Fruit fly (Drosophila melanogaster): ENCODE data around the gene CG13625.

Gene CG13625

dm6 chr3R:24572540-24573043, 12.4 kb downstream of the CG13625 start (continued):
- TF ChIP-seq p53 (GFP tag; optimal IDR thresholded peaks at IDR 0.05) (peak; percentile 67), Dbx (GFP tag; IDR thresholded peaks at IDR 0.05) (peak; percentile 99), z (GFP tag; IDR thresholded peaks at IDR 0.05) (peak; percentile 85), CG42726 (GFP tag; IDR thresholded peaks at IDR 0.05; ENCODE audit: partially characterized antibody) (no peak), CG16779 (GFP tag; IDR thresholded peaks at IDR 0.05) (peak; percentile 98), Trl (optimal IDR thresholded peaks at IDR 0.05) (peak; percentile 81 to 97), Trl (GFP tag; optimal IDR thresholded peaks at IDR 0.05) (peak; percentile 96), ranshi (GFP tag; IDR thresholded peaks at IDR 0.05) (peak; percentile 98), Lhr (GFP tag; optimal IDR thresholded peaks at IDR 0.05) (peak; percentile 86), toy (GFP tag; IDR thresholded peaks at IDR 0.05) (peak; percentile 96), mirr (GFP tag; optimal IDR thresholded peaks at IDR 0.05) (peak; percentile 94), CG6654 (GFP tag; optimal IDR thresholded peaks at IDR 0.05) (peak; percentile 86), CG31224 (GFP tag; IDR thresholded peaks at IDR 0.05) (peak; percentile 95), ttk (GFP tag; IDR thresholded peaks at IDR 0.05) (peak; percentile 98), zfh2 (GFP tag; optimal IDR thresholded peaks at IDR 0.05) (peak; percentile 94), schlank (tag; optimal IDR thresholded peaks at IDR 0.05) (peak; percentile 94), D (optimal IDR thresholded peaks at IDR 0.05) (no peak), D (GFP tag; optimal IDR thresholded peaks at IDR 0.05) (peak; percentile 96), CG15601 (tag; optimal IDR thresholded peaks at IDR 0.05) (peak; percentile 96), Nf-YB (GFP tag; optimal IDR thresholded peaks at IDR 0.05) (peak; percentile 86), fd64A (GFP tag; optimal IDR thresholded peaks at IDR 0.05) (peak; percentile 94), CG14441 (GFP tag; IDR thresholded peaks at IDR 0.05) (peak; percentile 98), sisA (GFP tag; IDR thresholded peaks at IDR 0.05) (peak; percentile 97), trem (tag; optimal IDR thresholded peaks at IDR 0.05) (peak; percentile 91), CG4854 (GFP tag; optimal IDR thresholded peaks at IDR 0.05) (peak; percentile 96), CG7786 (GFP tag; optimal IDR thresholded peaks at IDR 0.05) (peak; percentile 96), CG2129 (GFP tag; IDR thresholded peaks at IDR 0.05; ENCODE audit: partially characterized antibody) (no peak), CG6683 (GFP tag; optimal IDR thresholded peaks at IDR 0.05) (peak; percentile 97), HmgZ (tag; optimal IDR thresholded peaks at IDR 0.05) (peak; percentile 99), nerfin-2 (GFP tag; IDR thresholded peaks at IDR 0.05; ENCODE audit: partially characterized antibody) (no peak), B-H1 (GFP tag; IDR thresholded peaks at IDR 0.05) (peak; percentile 98), zf30C (GFP tag; optimal IDR thresholded peaks at IDR 0.05) (peak; percentile 98), CG31441 (GFP tag; IDR thresholded peaks at IDR 0.05) (peak; percentile 98), CG14965 (GFP tag; optimal IDR thresholded peaks at IDR 0.05; ENCODE audit: borderline replicate concordance) (peak; percentile 16), GATAe (GFP tag; conservative IDR thresholded peaks at IDR 0.05) (peak; percentile 95), CG12299 (tag; optimal IDR thresholded peaks at IDR 0.05) (peak; percentile 97), trh (GFP tag; optimal IDR thresholded peaks at IDR 0.05) (peak; percentile 91), CG7963 (GFP tag; IDR thresholded peaks at IDR 0.05; ENCODE audit: partially characterized antibody) (no peak), BtbVII (GFP tag; optimal IDR thresholded peaks at IDR 0.05) (peak; percentile 98), tll (GFP tag; optimal IDR thresholded peaks at IDR 0.05) (peak in 1 of 2 experiments; percentile 6), CG7357 (GFP tag; IDR thresholded peaks at IDR 0.05) (peak; percentile 90), Hsf (GFP tag; optimal IDR thresholded peaks at IDR 0.05) (peak; percentile 97), CG18599 (GFP tag; optimal IDR thresholded peaks at IDR 0.05) (peak; percentile 99), CG18764 (GFP tag; optimal IDR thresholded peaks at IDR 0.05) (peak; percentile 90), fd96Cb (tag; optimal IDR thresholded peaks at IDR 0.05) (peak; percentile 95), Sox100B (GFP tag; optimal IDR thresholded peaks at IDR 0.05) (peak; percentile 96), fd102C (GFP tag; optimal IDR thresholded peaks at IDR 0.05) (peak; percentile 3), Dek (tag; optimal IDR thresholded peaks at IDR 0.05) (peak; percentile 99), pros (GFP tag; optimal IDR thresholded peaks at IDR 0.05) (peak; percentile 61), ash1 (GFP tag; optimal IDR thresholded peaks at IDR 0.05) (peak; percentile 93)

Data from whole organism, embryonic.